Worm (Caenorhabditis elegans) whole organism, L1 larva: ENCODE results near the gene R13A5.11.

Experiments used
- C04F5.9 ChIP-seq: sonication (generic microtip); optimal IDR thresholded peaks from 2 replicates; lab custom pipeline; 2016; ENCODE audit warnings: missing genetic modification characterization, missing compliant biosample characterization
- C16A3.4 ChIP-seq: fragments of 150-350 bp; optimal IDR thresholded peaks from 2 replicates; lab custom pipeline; 2014; ENCODE audit warnings: missing biosample characterization, missing genetic modification characterization
- F16B12.6 ChIP-seq: fragments of 150-350 bp; optimal IDR thresholded peaks from 2 replicates; lab custom pipeline; 2014; ENCODE audit warnings: missing biosample characterization, missing genetic modification characterization
- Y116A8C.19 ChIP-seq: sonication (generic microtip); optimal IDR thresholded peaks from 2 replicates; lab custom pipeline; 2016; ENCODE audit warnings: missing compliant biosample characterization, missing genetic modification characterization, borderline replicate concordance
- blmp-1 ChIP-seq: fragments of 150-350 bp; optimal IDR thresholded peaks from 2 replicates; lab custom pipeline; 2014; ENCODE audit warnings: missing biosample characterization, missing genetic modification characterization
- ces-1 ChIP-seq: fragments of 150-350 bp; optimal IDR thresholded peaks from 2 replicates; lab custom pipeline; 2014; ENCODE audit warnings: missing biosample characterization, missing genetic modification reagents, missing genetic modification characterization
- dsc-1 ChIP-seq: sonication (generic microtip); optimal IDR thresholded peaks from 2 replicates; lab custom pipeline; 2016; ENCODE audit warnings: mild to moderate bottlenecking, missing genetic modification characterization, missing compliant biosample characterization
- efl-1 ChIP-seq, 4 experiments: fragments of 150-350 bp; optimal IDR thresholded peaks in 3 of 4; peaks in 1 of 4; 1 replicate in 1 of 4; 2 replicates in 3 of 4; lab custom pipeline; 2014; ENCODE audit warnings: missing biosample characterization in 2 of 4, missing genetic modification characterization in 2 of 4, missing genetic modification reagents in 2 of 4
- efl-3 ChIP-seq: fragments of 200-800 bp; sonication (Bioruptor generic); optimal IDR thresholded peaks from 2 replicates; lab custom pipeline; 2018; ENCODE audit warnings: mild to moderate bottlenecking, missing genetic modification characterization, missing compliant biosample characterization
- egl-13 ChIP-seq: sonication (generic microtip); optimal IDR thresholded peaks from 2 replicates; lab custom pipeline; 2016; ENCODE audit warnings: missing genotype, missing genetic modification reagents, missing genetic modification characterization, missing compliant biosample characterization
- ets-5 ChIP-seq: fragments of 200-800 bp; sonication (Bioruptor generic); IDR thresholded peaks from 2 replicates; pipeline ENCODE4 v1.3.6; 2022; ENCODE audit warnings: missing genetic modification characterization, missing compliant biosample characterization
- fkh-10 ChIP-seq: sonication (generic microtip); optimal IDR thresholded peaks from 2 replicates; lab custom pipeline; 2017; ENCODE audit warnings: missing biosample characterization, missing genetic modification reagents, missing genetic modification characterization
- fkh-4 ChIP-seq: sonication (generic microtip); optimal IDR thresholded peaks from 2 replicates; lab custom pipeline; 2016; ENCODE audit warnings: missing compliant biosample characterization, missing genetic modification characterization, borderline replicate concordance
- fos-1 ChIP-seq: fragments of 150-350 bp; optimal IDR thresholded peaks from 2 replicates; lab custom pipeline; 2014; ENCODE audit warnings: missing biosample characterization, missing genetic modification characterization
- grh-1 ChIP-seq: fragments of 200-800 bp; sonication (Bioruptor generic); IDR thresholded peaks from 2 replicates; pipeline ENCODE4 v1.3.6; 2022; ENCODE audit warnings: missing genetic modification reagents, missing genetic modification characterization, missing compliant biosample characterization
- hpl-2 ChIP-seq: fragments of 150-350 bp; optimal IDR thresholded peaks from 2 replicates; lab custom pipeline; 2014; ENCODE audit warnings: missing biosample characterization, missing genetic modification reagents, missing genetic modification characterization
- irx-1 ChIP-seq: sonication (generic microtip); optimal IDR thresholded peaks from 2 replicates; lab custom pipeline; 2016; ENCODE audit warnings: missing genetic modification characterization, missing compliant biosample characterization
- jun-1 ChIP-seq: fragments of 150-350 bp; optimal IDR thresholded peaks from 2 replicates; lab custom pipeline; 2014; ENCODE audit warnings: missing biosample characterization, missing genetic modification reagents, missing genetic modification characterization
- lin-13 ChIP-seq: fragments of 150-350 bp; optimal IDR thresholded peaks from 2 replicates; lab custom pipeline; 2014; ENCODE audit warnings: missing biosample characterization, missing genetic modification reagents, missing genetic modification characterization
- lin-14 ChIP-seq: fragments of 200-800 bp; sonication (Bioruptor generic); optimal IDR thresholded peaks from 2 replicates; lab custom pipeline; 2018; ENCODE audit warnings: mild to moderate bottlenecking, missing genetic modification characterization, moderate library complexity, missing compliant biosample characterization
- lin-35 ChIP-seq, 2 experiments: fragments of 150-350 bp; optimal IDR thresholded peaks; 2 replicates each; lab custom pipeline; 2014; ENCODE audit warnings: missing biosample characterization in 2 of 2, missing genetic modification characterization in 2 of 2, missing genetic modification reagents in 2 of 2
- lin-39 ChIP-seq: fragments of 150-350 bp; optimal IDR thresholded peaks from 2 replicates; lab custom pipeline; 2014; ENCODE audit warnings: missing biosample characterization, missing genetic modification reagents, missing genetic modification characterization
- lsy-2 ChIP-seq, 2 experiments: fragments of 150-350 bp; optimal IDR thresholded peaks; 2 replicates each; lab custom pipeline; 2014; ENCODE audit warnings: missing biosample characterization in 2 of 2, missing genetic modification characterization in 2 of 2
- mab-9 ChIP-seq: fragments of 200-800 bp; sonication (Bioruptor generic); IDR thresholded peaks from 2 replicates; pipeline ENCODE4 v1.3.6; 2022; ENCODE audit warnings: missing genetic modification reagents, missing genetic modification characterization, missing compliant biosample characterization
- mef-2 ChIP-seq: fragments of 150-350 bp; optimal IDR thresholded peaks from 2 replicates; lab custom pipeline; 2014; ENCODE audit warnings: missing biosample characterization, missing genetic modification characterization
- mep-1 ChIP-seq: fragments of 150-350 bp; optimal IDR thresholded peaks from 2 replicates; lab custom pipeline; 2014; ENCODE audit warnings: missing biosample characterization, missing genetic modification characterization
- nhr-11 ChIP-seq: fragments of 150-350 bp; optimal IDR thresholded peaks from 2 replicates; lab custom pipeline; 2014; ENCODE audit warnings: missing biosample characterization, missing genetic modification characterization
- nhr-28 ChIP-seq: fragments of 150-350 bp; optimal IDR thresholded peaks from 2 replicates; lab custom pipeline; 2014; ENCODE audit warnings: missing biosample characterization, missing genetic modification characterization
- nhr-47 ChIP-seq: sonication (generic microtip); optimal IDR thresholded peaks from 2 replicates; lab custom pipeline; 2016; ENCODE audit warnings: mild to moderate bottlenecking, missing genetic modification characterization, moderate library complexity, missing compliant biosample characterization
- nhr-71 ChIP-seq: sonication (generic microtip); optimal IDR thresholded peaks from 2 replicates; lab custom pipeline; 2016; ENCODE audit warnings: mild to moderate bottlenecking, missing genetic modification characterization, moderate library complexity, missing compliant biosample characterization
- nhr-77 ChIP-seq: fragments of 150-350 bp; optimal IDR thresholded peaks from 2 replicates; lab custom pipeline; 2014; ENCODE audit warnings: missing biosample characterization, missing genetic modification characterization
- nhr-85 ChIP-seq: sonication (generic microtip); peaks from one replicate; lab custom pipeline; 2016; ENCODE audit warnings: missing genetic modification characterization, inconsistent platforms, missing compliant biosample characterization
- pag-3 ChIP-seq: sonication (generic microtip); optimal IDR thresholded peaks from 2 replicates; lab custom pipeline; 2017; ENCODE audit warnings: missing genetic modification characterization, mild to moderate bottlenecking, missing compliant biosample characterization, antibody characterized with exemption, borderline replicate concordance; ENCODE audit not compliant: insufficient read depth
- pqm-1 ChIP-seq: sonication (generic microtip); optimal IDR thresholded peaks from 3 replicates; lab custom pipeline; 2017; ENCODE audit warnings: missing biosample characterization, missing genetic modification characterization
- rnt-1 ChIP-seq: sonication (generic microtip); optimal IDR thresholded peaks from 2 replicates; lab custom pipeline; 2016; ENCODE audit warnings: mild to moderate bottlenecking, missing genetic modification characterization, moderate library complexity, missing compliant biosample characterization
- skn-1 ChIP-seq: fragments of 150-350 bp; optimal IDR thresholded peaks from 2 replicates; lab custom pipeline; 2014; ENCODE audit warnings: missing biosample characterization, missing genetic modification characterization
- snu-23 ChIP-seq: sonication (generic microtip); optimal IDR thresholded peaks from 2 replicates; lab custom pipeline; 2016; ENCODE audit warnings: missing genetic modification characterization, missing compliant biosample characterization
- sptf-1 ChIP-seq: fragments of 150-350 bp; optimal IDR thresholded peaks from 2 replicates; lab custom pipeline; 2014; ENCODE audit warnings: missing biosample characterization, missing genetic modification characterization
- tlp-1 ChIP-seq: fragments of 150-350 bp; optimal IDR thresholded peaks from 2 replicates; lab custom pipeline; 2014; ENCODE audit warnings: missing biosample characterization, missing genetic modification characterization
- unc-98 ChIP-seq: fragments of 200-800 bp; sonication (Bioruptor generic); IDR thresholded peaks from 2 replicates; pipeline ENCODE4 v1.3.6; 2022; ENCODE audit warnings: missing genetic modification characterization, missing compliant biosample characterization

The R13A5.11 gene

ce11 chrIII:7553693-7554226 is 39.4 kb downstream of the R13A5.11 start:
- no peak for TF ChIP-seq efl-3 (GFP tag; lab: Kevin White, UChicago)
- TF ChIP-seq Y116A8C.19 (tag; lab: Kevin White, UChicago): no peak
- TF ChIP-seq sptf-1 (tag; lab: Kevin White, UChicago): no peak
- TF ChIP-seq lsy-2 (tag; optimal IDR thresholded peaks at IDR 0.05; lab: Kevin White, UChicago): peak in 1 of 2 experiments; percentile 3
- TF ChIP-seq nhr-77 (tag; lab: Kevin White, UChicago): no peak
- TF ChIP-seq skn-1: no peak
- no peak for TF ChIP-seq jun-1 (tag; lab: Kevin White, UChicago)
- no peak for TF ChIP-seq egl-13 (tag; lab: Kevin White, UChicago)
- TF ChIP-seq lin-39: no peak
- no peak for TF ChIP-seq nhr-28 (tag; lab: Kevin White, UChicago)
- no peak for TF ChIP-seq pqm-1 (tag; lab: Kevin White, UChicago)
- TF ChIP-seq lin-14 (GFP tag; lab: Kevin White, UChicago): peak; percentile 4
- no peak for TF ChIP-seq pag-3 (tag; lab: Kevin White, UChicago)
- TF ChIP-seq unc-98: no peak
- no peak for TF ChIP-seq nhr-11 (tag; lab: Kevin White, UChicago)
- no peak for TF ChIP-seq mef-2 (tag; lab: Kevin White, UChicago)
- TF ChIP-seq lin-13 (GFP tag; lab: Kevin White, UChicago): no peak
- no peak for TF ChIP-seq snu-23 (GFP tag; lab: Kevin White, UChicago)
- TF ChIP-seq ets-5 (GFP tag; lab: Robert Waterston, UW): no peak
- TF ChIP-seq fkh-4 (tag; lab: Kevin White, UChicago): no peak
- no peak for TF ChIP-seq tlp-1
- TF ChIP-seq mab-9 (GFP tag; lab: Robert Waterston, UW): no peak
- peak; percentile 28 for TF ChIP-seq rnt-1 (tag; lab: Kevin White, UChicago)
- TF ChIP-seq C16A3.4 (tag; lab: Kevin White, UChicago): no peak
- TF ChIP-seq nhr-71: peak; percentile 18
- no peak for TF ChIP-seq C04F5.9 (tag; lab: Kevin White, UChicago)
- peak; percentile 44 for TF ChIP-seq mep-1 (tag; lab: Kevin White, UChicago)
- peak; percentile 6 for TF ChIP-seq blmp-1 (tag; lab: Kevin White, UChicago)
- TF ChIP-seq nhr-85 (tag; lab: Kevin White, UChicago): peak; percentile 55
- no peak for TF ChIP-seq lin-35 (GFP tag; optimal IDR thresholded peaks at IDR 0.05; lab: Kevin White, UChicago)

- TF ChIP-seq lsy-2 (tag; optimal IDR thresholded peaks at IDR 0.05; lab: Kevin White, UChicago) (peak in 1 of 2 experiments; percentile 27), mep-1 (tag; lab: Kevin White, UChicago) (peak; percentile 31), dsc-1 (tag; lab: Kevin White, UChicago) (no peak), C16A3.4 (tag; lab: Kevin White, UChicago) (no peak), lin-14 (GFP tag; lab: Kevin White, UChicago) (peak; percentile 15), jun-1 (tag; lab: Kevin White, UChicago) (no peak), fos-1 (tag; lab: Kevin White, UChicago) (no peak), blmp-1 (tag; lab: Kevin White, UChicago) (peak; percentile 25), fkh-10 (GFP tag; lab: Kevin White, UChicago) (no peak), ets-5 (GFP tag; lab: Robert Waterston, UW) (no peak), mab-9 (GFP tag; lab: Robert Waterston, UW) (0 out of 2 replicates have a peak, but pooled peaks have one; percentile 31), nhr-71 (peak; percentile 7)
Observed at ce11 chrIII:7552859-7553258, 40.3 kb downstream of the R13A5.11 start.

- TF ChIP-seq ces-1: no peak
- TF ChIP-seq hpl-2 (GFP tag; lab: Kevin White, UChicago): no peak
- no peak for TF ChIP-seq grh-1 (GFP tag; lab: Robert Waterston, UW)
- TF ChIP-seq rnt-1 (tag; lab: Kevin White, UChicago): peak; percentile 25
- TF ChIP-seq lin-14 (GFP tag; lab: Kevin White, UChicago): peak; percentile 7
- TF ChIP-seq ets-5 (GFP tag; lab: Robert Waterston, UW): no peak
- TF ChIP-seq nhr-85 (tag; lab: Kevin White, UChicago): peak; percentile 69
- TF ChIP-seq pqm-1 (tag; lab: Kevin White, UChicago): no peak
- TF ChIP-seq irx-1 (tag; lab: Kevin White, UChicago): no peak
- TF ChIP-seq nhr-47 (tag; lab: Kevin White, UChicago): no peak
- no peak for TF ChIP-seq efl-1 (optimal IDR thresholded peaks at IDR 0.05; lab: Kevin White, UChicago)
- peak in 1 of 2 experiments; percentile 46 for TF ChIP-seq efl-1 (GFP tag; optimal IDR thresholded peaks at IDR 0.05 in 1 of 2; lab: Kevin White, UChicago)
- peak in 1 of 2 experiments; percentile 65 for TF ChIP-seq lsy-2 (tag; optimal IDR thresholded peaks at IDR 0.05; lab: Kevin White, UChicago)
- no peak for TF ChIP-seq F16B12.6 (tag; lab: Kevin White, UChicago)
- TF ChIP-seq fkh-4 (tag; lab: Kevin White, UChicago): no peak
- TF ChIP-seq egl-13 (tag; lab: Kevin White, UChicago): no peak
Observed at ce11 chrIII:7550979-7551378, 42.2 kb downstream of the R13A5.11 start.
